Worm (Caenorhabditis elegans) whole organism, L1 larva: ENCODE measurements around the gene clec-180.

Experiments used
- ceh-82 ChIP-seq, 3 experiments: fragments of 150-350 bp in 1 of 3; sonication (generic microtip) in 2 of 3; optimal IDR thresholded peaks; 2 replicates each; lab custom pipeline; 2014 to 2017; ENCODE audit warnings: missing biosample characterization in 3 of 3, missing genetic modification characterization in 3 of 3
- elt-2 ChIP-seq: sonication (generic microtip); optimal IDR thresholded peaks from 2 replicates; lab custom pipeline; 2016; ENCODE audit warnings: missing genetic modification characterization, mild to moderate bottlenecking, inconsistent platforms, missing compliant biosample characterization, missing genetic modification reagents
- lsy-2 ChIP-seq, 2 experiments: fragments of 150-350 bp; optimal IDR thresholded peaks; 2 replicates each; lab custom pipeline; 2014; ENCODE audit warnings: missing biosample characterization in 2 of 2, missing genetic modification characterization in 2 of 2
- skn-1 ChIP-seq: fragments of 150-350 bp; optimal IDR thresholded peaks from 2 replicates; lab custom pipeline; 2014; ENCODE audit warnings: missing biosample characterization, missing genetic modification characterization
- sox-4 ChIP-seq: sonication (generic microtip); optimal IDR thresholded peaks from 2 replicates; lab custom pipeline; 2016; ENCODE audit warnings: missing genetic modification characterization, missing compliant biosample characterization
- sup-37 ChIP-seq: fragments of 200-800 bp; sonication (Bioruptor generic); optimal IDR thresholded peaks from 2 replicates; lab custom pipeline; 2018; ENCODE audit warnings: mild to moderate bottlenecking, missing genetic modification characterization, missing compliant biosample characterization
- unc-62 ChIP-seq: fragments of 150-350 bp; optimal IDR thresholded peaks from 2 replicates; lab custom pipeline; 2014; ENCODE audit warnings: missing biosample characterization, missing genetic modification reagents, missing genetic modification characterization
- zag-1 ChIP-seq: fragments of 150-350 bp; optimal IDR thresholded peaks from 2 replicates; lab custom pipeline; 2014; ENCODE audit warnings: missing biosample characterization, missing genetic modification characterization

DNA sequence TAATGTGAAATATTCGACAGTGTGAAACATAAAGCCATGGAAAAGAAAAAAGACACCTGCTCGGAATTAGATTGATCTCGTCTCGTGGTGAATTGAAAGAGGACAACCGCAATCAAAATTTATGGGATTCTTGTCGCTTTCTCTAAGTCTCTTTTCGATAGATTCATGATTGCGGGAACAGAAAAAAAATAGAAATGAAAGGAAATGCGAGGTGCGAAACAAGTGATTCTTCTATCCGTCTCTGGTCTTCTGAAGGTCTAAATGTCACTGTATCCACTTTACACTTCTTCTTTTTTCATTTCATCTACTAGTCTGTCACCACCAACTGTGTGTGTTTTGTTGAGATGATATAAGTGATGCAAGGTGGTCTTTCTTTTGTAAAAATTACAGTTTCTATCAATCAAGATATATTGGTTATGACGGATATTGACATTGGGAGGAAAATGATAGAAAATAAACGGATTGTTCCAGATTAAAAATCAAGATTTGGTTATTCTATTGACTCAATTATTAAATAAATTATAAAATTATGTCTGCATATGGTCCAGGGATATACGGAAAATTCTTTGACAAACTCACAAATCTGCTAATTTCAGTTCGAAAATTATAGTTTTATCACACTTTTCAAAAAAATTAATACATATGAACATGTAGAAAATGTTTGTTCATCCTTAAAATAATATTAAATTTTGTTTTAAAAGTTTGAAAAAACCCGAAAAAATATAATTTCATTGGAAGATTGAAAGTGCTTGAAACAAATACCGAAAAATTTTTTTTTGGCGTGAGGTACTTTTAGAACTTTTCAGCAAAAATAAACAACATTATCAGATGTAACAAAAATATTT lies 38.2 kb upstream of the clec-180 start:
- no peak for TF ChIP-seq elt-2
- TF ChIP-seq skn-1 (tag; lab: Kevin White, UChicago), result no peak
- TF ChIP-seq ceh-82 (tag; optimal IDR thresholded peaks at IDR 0.05; lab: Kevin White, UChicago), result no peak
- no peak for TF ChIP-seq sox-4 (tag; lab: Kevin White, UChicago)
- TF ChIP-seq sup-37 (GFP tag; lab: Kevin White, UChicago), result no peak
- TF ChIP-seq zag-1 (tag; lab: Kevin White, UChicago), result no peak
- peak in 1 of 2 experiments; percentile 44 for TF ChIP-seq lsy-2 (tag; optimal IDR thresholded peaks at IDR 0.05; lab: Kevin White, UChicago)
- TF ChIP-seq unc-62 (GFP tag; lab: Kevin White, UChicago), result no peak
